Fruit fly (Drosophila melanogaster): ENCODE measurements around the gene CG18476.

Gene CG18476

dm6 chr3R:11649449-11649848 lies 28.5 kb downstream of the CG18476 start (continued):
- TF ChIP-seq CG14014 (GFP tag; IDR thresholded peaks at IDR 0.05) (peak; percentile 99), MESR4 (GFP tag; optimal IDR thresholded peaks at IDR 0.05) (peak; percentile 49), yki (optimal IDR thresholded peaks at IDR 0.05) (no peak), row (GFP tag; IDR thresholded peaks at IDR 0.05) (peak; percentile 97), PHDP (tag; optimal IDR thresholded peaks at IDR 0.05) (peak; percentile 96), CG32767 (GFP tag; IDR thresholded peaks at IDR 0.05) (peak; percentile 96), gcm (GFP tag; optimal IDR thresholded peaks at IDR 0.05) (peak; percentile 83), Fer2 (tag; optimal IDR thresholded peaks at IDR 0.05) (peak; percentile 96), trh (GFP tag; optimal IDR thresholded peaks at IDR 0.05) (peak; percentile 88), CG12942 (GFP tag; optimal IDR thresholded peaks at IDR 0.05) (peak; percentile 95), aop (GFP tag; IDR thresholded peaks at IDR 0.05) (peak; percentile 92), B-H1 (GFP tag; IDR thresholded peaks at IDR 0.05) (peak; percentile 95), zen (tag; optimal IDR thresholded peaks at IDR 0.05) (peak; percentile 86), CG3838 (GFP tag; optimal IDR thresholded peaks at IDR 0.05) (peak; percentile 91), Dp (GFP tag; optimal IDR thresholded peaks at IDR 0.05) (peak; percentile 17), sna (GFP tag; IDR thresholded peaks at IDR 0.05; ENCODE audit: partially characterized antibody) (no peak), Meics (GFP tag; optimal IDR thresholded peaks at IDR 0.05) (peak; percentile 97), tap (tag; optimal IDR thresholded peaks at IDR 0.05) (peak; percentile 93), fd96Cb (tag; optimal IDR thresholded peaks at IDR 0.05) (peak; percentile 92), CG4328 (GFP tag; optimal IDR thresholded peaks at IDR 0.05) (peak; percentile 90), nerfin-2 (GFP tag; IDR thresholded peaks at IDR 0.05; ENCODE audit: partially characterized antibody) (no peak), ap (GFP tag; IDR thresholded peaks at IDR 0.05) (peak; percentile 96), grau (tag; optimal IDR thresholded peaks at IDR 0.05) (peak; percentile 99), CG1024 (GFP tag; IDR thresholded peaks at IDR 0.05) (peak; percentile 89), CG3163 (GFP tag; optimal IDR thresholded peaks at IDR 0.05) (peak; percentile 88), CG1602 (GFP tag; optimal IDR thresholded peaks at IDR 0.05) (peak; percentile 94), CG43689 (GFP tag; IDR thresholded peaks at IDR 0.05) (peak; percentile 95), Hsf (GFP tag; optimal IDR thresholded peaks at IDR 0.05) (peak; percentile 97), lmd (GFP tag; IDR thresholded peaks at IDR 0.05) (peak; percentile 98), Fer3 (tag; optimal IDR thresholded peaks at IDR 0.05) (peak; percentile 97), Gug (GFP tag; IDR thresholded peaks at IDR 0.05) (peak; percentile 98), CG10274 (GFP tag; optimal IDR thresholded peaks at IDR 0.05) (peak; percentile 85), CG2199 (GFP tag; IDR thresholded peaks at IDR 0.05) (peak; percentile 92; the same call in 2 of the 3 replicates), tll (GFP tag; optimal IDR thresholded peaks at IDR 0.05) (no peak), jing (GFP tag; optimal IDR thresholded peaks at IDR 0.05) (peak; percentile 88), CG6272 (GFP tag; IDR thresholded peaks at IDR 0.05) (peak; percentile 93), CG3065 (GFP tag; optimal IDR thresholded peaks at IDR 0.05) (peak; percentile 85), pnt (GFP tag; optimal IDR thresholded peaks at IDR 0.05) (peak; percentile 96), CG4617 (GFP tag; optimal IDR thresholded peaks at IDR 0.05; ENCODE audit: borderline replicate concordance) (peak; percentile 83), CG9876 (GFP tag; optimal IDR thresholded peaks at IDR 0.05) (peak; percentile 95), Ets65A (GFP tag) (peak; percentile 99), Poxn (GFP tag; IDR thresholded peaks at IDR 0.05) (peak; percentile 96), pan (optimal IDR thresholded peaks at IDR 0.05) (no peak), pan (GFP tag; optimal IDR thresholded peaks at IDR 0.05 in 1 of 2, IDR thresholded peaks at IDR 0.05 in 1 of 2) (peak in 1 of 2 experiments; percentile 99), NFAT (GFP tag; IDR thresholded peaks at IDR 0.05) (peak; percentile 99), nau (GFP tag; optimal IDR thresholded peaks at IDR 0.05) (peak; percentile 88), CG17802 (tag; optimal IDR thresholded peaks at IDR 0.05) (peak; percentile 67), rib (GFP tag; IDR thresholded peaks at IDR 0.05) (peak; percentile 97), CG17385 (GFP tag; optimal IDR thresholded peaks at IDR 0.05) (peak; percentile 93), knrl (GFP tag; IDR thresholded peaks at IDR 0.05; ENCODE audit: partially characterized antibody) (no peak), Nf-YA (GFP tag; IDR thresholded peaks at IDR 0.05) (peak; percentile 93), gsb-n (tag; optimal IDR thresholded peaks at IDR 0.05) (peak; percentile 73)
